Worm (Caenorhabditis elegans) whole organism, L1 larva: ENCODE results near the gene K10D11.4.

ENCODE experiments used
- alr-1 ChIP-seq: fragments of 200-800 bp; sonication (Bioruptor generic); optimal IDR thresholded peaks from 2 replicates; lab custom pipeline; 2018; ENCODE audit warnings: borderline replicate concordance, mild to moderate bottlenecking, missing genetic modification characterization, missing compliant biosample characterization
- blmp-1 ChIP-seq: fragments of 150-350 bp; optimal IDR thresholded peaks from 2 replicates; lab custom pipeline; 2014; ENCODE audit warnings: missing biosample characterization, missing genetic modification characterization
- jun-1 ChIP-seq: fragments of 150-350 bp; optimal IDR thresholded peaks from 2 replicates; lab custom pipeline; 2014; ENCODE audit warnings: missing biosample characterization, missing genetic modification reagents, missing genetic modification characterization
- nhr-11 ChIP-seq: fragments of 150-350 bp; optimal IDR thresholded peaks from 2 replicates; lab custom pipeline; 2014; ENCODE audit warnings: missing biosample characterization, missing genetic modification characterization
- nhr-76 ChIP-seq: sonication (generic microtip); optimal IDR thresholded peaks from 2 replicates; lab custom pipeline; 2017; ENCODE audit warnings: missing biosample characterization, missing genetic modification characterization
- snpc-4 ChIP-seq: fragments of 150-350 bp; optimal IDR thresholded peaks from 2 replicates; lab custom pipeline; 2014; ENCODE audit warnings: missing biosample characterization, missing genetic modification characterization
- snu-23 ChIP-seq: sonication (generic microtip); optimal IDR thresholded peaks from 2 replicates; lab custom pipeline; 2016; ENCODE audit warnings: missing genetic modification characterization, missing compliant biosample characterization
- vab-15 ChIP-seq: sonication (generic microtip); optimal IDR thresholded peaks from 2 replicates; lab custom pipeline; 2017; ENCODE audit warnings: missing genotype, mild to moderate bottlenecking, missing genetic modification characterization, missing compliant biosample characterization

DNA sequence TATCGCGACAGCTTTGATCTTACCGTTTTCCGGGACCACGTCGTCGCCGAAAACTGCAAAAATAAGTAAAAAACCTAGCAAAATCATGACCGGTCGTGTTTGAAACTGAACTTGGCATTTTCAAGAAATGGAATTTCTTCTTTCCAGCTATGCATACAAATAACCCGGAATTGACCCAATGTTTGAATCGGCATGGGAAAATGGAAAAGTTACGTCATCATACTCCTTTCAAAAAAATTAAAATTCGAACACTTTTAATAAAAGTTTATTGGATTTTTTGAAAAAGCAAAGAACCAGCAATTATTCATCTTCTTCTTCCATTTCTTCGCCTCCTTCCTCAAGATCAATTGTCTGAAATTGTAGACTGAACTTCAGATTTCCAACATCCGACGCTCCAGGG is at the start of gene K10D11.4:
- TF ChIP-seq jun-1 (tag; lab: Kevin White, UChicago) (no peak), snpc-4 (tag; lab: Kevin White, UChicago) (no peak), nhr-76 (tag; lab: Kevin White, UChicago) (no peak), blmp-1 (no peak), alr-1 (tag; lab: Kevin White, UChicago) (no peak), vab-15 (no peak), nhr-11 (tag; lab: Kevin White, UChicago) (no peak), snu-23 (no peak)
